Fruit fly (Drosophila melanogaster): ENCODE results near the gene CG2116.

The CG2116 gene

DNA sequence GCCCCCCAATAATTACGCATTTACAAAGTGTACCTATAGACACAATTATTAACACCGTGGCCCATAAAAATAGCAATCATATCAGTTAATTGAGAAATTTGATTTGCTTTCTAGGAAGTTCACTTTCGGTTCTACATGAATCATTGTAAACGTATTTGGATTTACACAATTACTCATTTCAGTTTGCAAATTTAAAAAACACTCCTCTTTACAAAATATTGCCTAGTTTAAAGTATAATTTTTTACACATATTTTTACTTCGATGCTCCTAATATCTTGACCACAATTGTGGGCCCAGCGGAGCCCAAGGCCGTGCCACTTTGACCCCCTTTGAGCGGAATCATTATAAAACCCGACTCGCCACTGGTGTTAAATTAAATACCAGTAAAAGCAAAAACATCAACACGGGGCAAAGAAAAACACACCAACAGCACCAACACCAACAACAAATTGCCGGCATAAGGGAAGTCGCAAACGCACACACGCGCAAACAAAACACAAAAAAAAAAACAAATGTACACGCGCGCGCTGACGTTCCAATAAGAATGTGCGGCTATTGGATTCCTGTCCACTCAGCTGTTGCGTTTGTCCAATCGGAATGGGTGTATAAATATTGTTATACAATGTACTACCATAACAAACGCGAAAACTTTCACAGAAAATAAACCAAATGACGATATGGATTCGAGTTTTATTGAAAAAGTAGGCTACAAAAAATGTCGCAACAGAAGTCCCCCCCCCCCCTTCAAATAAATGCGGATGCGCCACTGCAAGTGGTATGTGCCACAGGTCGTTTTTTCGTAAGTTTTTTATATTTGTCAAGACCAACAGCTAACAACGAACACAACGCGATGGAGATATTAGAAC is 14.9 kb upstream of the CG2116 start (continued):
- TF ChIP-seq eg (GFP tag; IDR thresholded peaks at IDR 0.05) (peak; percentile 56), esn (GFP tag; optimal IDR thresholded peaks at IDR 0.05) (peak; percentile 5), Ets96B (tag; optimal IDR thresholded peaks at IDR 0.05) (peak; percentile 6), CG34406 (GFP tag; optimal IDR thresholded peaks at IDR 0.05) (no peak), CG6792 (GFP tag; optimal IDR thresholded peaks at IDR 0.05) (no peak), CG6808 (GFP tag; optimal IDR thresholded peaks at IDR 0.05) (no peak), cyc (GFP tag; optimal IDR thresholded peaks at IDR 0.05) (peak; percentile 10), ss (GFP tag; optimal IDR thresholded peaks at IDR 0.05) (no peak), CG8632 (GFP tag; optimal IDR thresholded peaks at IDR 0.05) (no peak)

DNA sequence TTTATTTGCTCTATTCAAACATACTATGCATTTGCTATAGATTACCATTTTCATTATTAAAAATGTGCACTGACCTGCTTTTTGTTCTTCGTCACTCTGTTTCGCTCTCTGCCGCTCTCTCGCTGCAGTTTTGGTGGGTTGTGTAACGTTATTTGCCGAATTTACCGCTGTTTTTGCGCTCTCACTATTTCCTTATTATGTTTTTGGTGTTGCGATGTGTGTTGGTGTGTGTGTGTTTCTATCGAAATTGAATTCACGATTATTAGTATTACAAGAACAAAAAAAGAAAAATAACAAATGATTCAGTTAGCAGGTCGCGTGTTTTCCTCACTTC is 14.3 kb upstream of the CG2116 start:
- no peak for TF ChIP-seq Eip78C (GFP tag)
- no peak for TF ChIP-seq CG10669 (GFP tag; optimal IDR thresholded peaks at IDR 0.05)
- no peak for TF ChIP-seq Hr4 (GFP tag; optimal IDR thresholded peaks at IDR 0.05)
- no peak for TF ChIP-seq CG11902 (GFP tag; optimal IDR thresholded peaks at IDR 0.05)
- TF ChIP-seq net (GFP tag; optimal IDR thresholded peaks at IDR 0.05) = no peak
- TF ChIP-seq Smox (GFP tag; optimal IDR thresholded peaks at IDR 0.05) = no peak
- TF ChIP-seq OdsH (GFP tag; optimal IDR thresholded peaks at IDR 0.05) = no peak
- no peak for TF ChIP-seq Hr39 (GFP tag; optimal IDR thresholded peaks at IDR 0.05)
- no peak for TF ChIP-seq CG6808 (GFP tag; optimal IDR thresholded peaks at IDR 0.05)
- no peak for TF ChIP-seq esn (GFP tag; optimal IDR thresholded peaks at IDR 0.05)
- no peak for TF ChIP-seq svp (GFP tag)

- peak; percentile 5 for TF ChIP-seq fkh (GFP tag; optimal IDR thresholded peaks at IDR 0.05)
- no peak for TF ChIP-seq CG10669 (GFP tag; optimal IDR thresholded peaks at IDR 0.05)
- TF ChIP-seq Hr38 (GFP tag; optimal IDR thresholded peaks at IDR 0.05) = no peak
- TF ChIP-seq CG6276 (GFP tag; optimal IDR thresholded peaks at IDR 0.05) = peak; percentile 4
- TF ChIP-seq Eip78C (GFP tag) = peak; percentile 84
- TF ChIP-seq CG16779 (tag; optimal IDR thresholded peaks at IDR 0.05) = peak; percentile 3
Measured at dm6 chrX:8115717-8116311, 13.8 kb upstream of the CG2116 start, which contains the start of gene Gclc. Gclc (minus strand) TSS chrX:8116147.

dm6 chrX:8116813-8117212 is 12.8 kb upstream of the CG2116 start, which contains the start of gene CG1575:
CG1575 (plus strand) TSS chrX:8117012.
- TF ChIP-seq esn (GFP tag; optimal IDR thresholded peaks at IDR 0.05) (no peak), dsx (GFP tag; optimal IDR thresholded peaks at IDR 0.05; ENCODE audit: poor library complexity, severe bottlenecking) (no peak), Hr39 (GFP tag; optimal IDR thresholded peaks at IDR 0.05) (no peak), CG34406 (GFP tag; optimal IDR thresholded peaks at IDR 0.05) (no peak), cyc (GFP tag; optimal IDR thresholded peaks at IDR 0.05) (no peak), fd59A (GFP tag; optimal IDR thresholded peaks at IDR 0.05) (no peak), ss (GFP tag; optimal IDR thresholded peaks at IDR 0.05) (no peak), CG6792 (GFP tag; optimal IDR thresholded peaks at IDR 0.05) (no peak), CG11294 (GFP tag; IDR thresholded peaks at IDR 0.05) (no peak)

DNA sequence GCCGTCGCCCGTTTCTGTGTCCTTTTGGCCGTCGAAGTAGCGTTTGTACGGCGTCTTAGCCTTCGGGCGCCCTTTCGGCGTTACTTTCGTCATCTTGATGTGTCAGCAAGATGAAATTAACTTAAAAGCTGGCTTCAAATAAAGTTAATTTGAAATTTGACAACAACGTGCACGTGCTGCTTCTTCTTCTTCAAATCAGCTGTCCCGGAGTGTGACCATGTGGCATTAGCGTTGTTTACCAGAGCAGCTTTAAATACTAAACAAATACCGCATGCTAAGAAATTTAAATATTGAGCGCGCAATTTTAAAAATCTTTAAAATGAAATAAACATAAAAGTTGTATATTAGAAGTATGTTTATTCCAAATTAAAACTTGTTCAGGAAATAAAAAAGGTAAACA is 8.7 kb upstream of the CG2116 start, which contains the start of gene CG2260:
Gene CG2260, minus strand, starts transcription at position 209 of the 400 bp plus-strand sequence.
- peak; percentile 39 for TF ChIP-seq Eip78C (GFP tag)
- TF ChIP-seq Eip93F (GFP tag; optimal IDR thresholded peaks at IDR 0.05) = no peak

- TF ChIP-seq topi (GFP tag; optimal IDR thresholded peaks at IDR 0.05) (peak; percentile 15), dac (GFP tag; optimal IDR thresholded peaks at IDR 0.05) (peak; percentile 47), Hr39 (GFP tag; optimal IDR thresholded peaks at IDR 0.05) (peak; percentile 6), CG8119 (GFP tag; IDR thresholded peaks at IDR 0.05) (peak; percentile 77), Hr38 (GFP tag; optimal IDR thresholded peaks at IDR 0.05) (no peak), CG6792 (GFP tag; optimal IDR thresholded peaks at IDR 0.05) (peak; percentile 25), CG9139 (GFP tag; optimal IDR thresholded peaks at IDR 0.05) (no peak), dsx (GFP tag; optimal IDR thresholded peaks at IDR 0.05; ENCODE audit: poor library complexity, severe bottlenecking) (peak; percentile 27), fkh (GFP tag; optimal IDR thresholded peaks at IDR 0.05) (no peak), salr (GFP tag; optimal IDR thresholded peaks at IDR 0.05) (peak in 1 of 2 experiments; percentile 38), Eip75B (GFP tag; optimal IDR thresholded peaks at IDR 0.05) (peak; percentile 28), Eip93F (GFP tag; optimal IDR thresholded peaks at IDR 0.05) (no peak), CG7368 (GFP tag; optimal IDR thresholded peaks at IDR 0.05) (peak; percentile 22), CG8632 (GFP tag; optimal IDR thresholded peaks at IDR 0.05) (peak; percentile 4), fd59A (GFP tag; optimal IDR thresholded peaks at IDR 0.05) (peak; percentile 36), Ets96B (tag; optimal IDR thresholded peaks at IDR 0.05) (peak; percentile 17), Sox102F (GFP tag; optimal IDR thresholded peaks at IDR 0.05) (no peak), ss (GFP tag; optimal IDR thresholded peaks at IDR 0.05) (peak; percentile 67 to 78), CG15336 (GFP tag; IDR thresholded peaks at IDR 0.05) (peak; percentile 76), CG11902 (GFP tag; optimal IDR thresholded peaks at IDR 0.05) (peak; percentile 5), CG11762 (GFP tag; optimal IDR thresholded peaks at IDR 0.05; ENCODE audit: insufficient read depth) (peak; percentile 20), net (GFP tag; optimal IDR thresholded peaks at IDR 0.05) (peak; percentile 63)
Measured at dm6 chrX:8122834-8123233, 6.8 kb upstream of the CG2116 start.

All from whole organism, prepupa.